Fruit fly (Drosophila melanogaster): ENCODE measurements around the gene CG7299.
A peak's percentile ranks its signal among the peaks of the same experiment; 100 is the strongest.

Gene CG7299

dm6 chr2L:10677715-10678088 lies 6.5 kb downstream of the CG7299 start (continued):
- TF ChIP-seq Hr51 (GFP tag; optimal IDR thresholded peaks at IDR 0.05) (no peak), btn (GFP tag; optimal IDR thresholded peaks at IDR 0.05) (no peak), trem (tag; optimal IDR thresholded peaks at IDR 0.05) (no peak), Aef1 (GFP tag; IDR thresholded peaks at IDR 0.05) (0 out of 3 replicates have a peak, but pooled peaks have one; percentile 0), Dbx (GFP tag; IDR thresholded peaks at IDR 0.05) (no peak), CG15601 (tag; optimal IDR thresholded peaks at IDR 0.05) (no peak), amos (GFP tag; IDR thresholded peaks at IDR 0.05; ENCODE audit: partially characterized antibody) (no peak), Gsc (GFP tag; IDR thresholded peaks at IDR 0.05) (no peak), her (GFP tag; optimal IDR thresholded peaks at IDR 0.05) (no peak), hth (optimal IDR thresholded peaks at IDR 0.05) (no peak), kah (GFP tag; optimal IDR thresholded peaks at IDR 0.05) (no peak), CG31365 (tag; optimal IDR thresholded peaks at IDR 0.05) (no peak), Usf (GFP tag; optimal IDR thresholded peaks at IDR 0.05) (no peak), CG6689 (GFP tag; IDR thresholded peaks at IDR 0.05) (no peak), Ets65A (GFP tag) (no peak), klu (GFP tag; IDR thresholded peaks at IDR 0.05) (no peak), CG5180 (GFP tag; optimal IDR thresholded peaks at IDR 0.05) (peak; percentile 47), sd (tag; optimal IDR thresholded peaks at IDR 0.05) (peak; percentile 92), CG33213 (GFP tag; optimal IDR thresholded peaks at IDR 0.05) (no peak), CG4328 (GFP tag; optimal IDR thresholded peaks at IDR 0.05) (no peak), tin (GFP tag; optimal IDR thresholded peaks at IDR 0.05) (no peak), Trl (optimal IDR thresholded peaks at IDR 0.05) (peak in 1 of 2 experiments; percentile 7), Trl (GFP tag; optimal IDR thresholded peaks at IDR 0.05) (no peak), MBD-R2 (GFP tag; IDR thresholded peaks at IDR 0.05) (no peak), Hey (tag; optimal IDR thresholded peaks at IDR 0.05) (no peak), CG30020 (tag; optimal IDR thresholded peaks at IDR 0.05) (no peak), Elba2 (GFP tag; optimal IDR thresholded peaks at IDR 0.05) (no peak), dan (GFP tag; IDR thresholded peaks at IDR 0.05) (no peak)

DNA sequence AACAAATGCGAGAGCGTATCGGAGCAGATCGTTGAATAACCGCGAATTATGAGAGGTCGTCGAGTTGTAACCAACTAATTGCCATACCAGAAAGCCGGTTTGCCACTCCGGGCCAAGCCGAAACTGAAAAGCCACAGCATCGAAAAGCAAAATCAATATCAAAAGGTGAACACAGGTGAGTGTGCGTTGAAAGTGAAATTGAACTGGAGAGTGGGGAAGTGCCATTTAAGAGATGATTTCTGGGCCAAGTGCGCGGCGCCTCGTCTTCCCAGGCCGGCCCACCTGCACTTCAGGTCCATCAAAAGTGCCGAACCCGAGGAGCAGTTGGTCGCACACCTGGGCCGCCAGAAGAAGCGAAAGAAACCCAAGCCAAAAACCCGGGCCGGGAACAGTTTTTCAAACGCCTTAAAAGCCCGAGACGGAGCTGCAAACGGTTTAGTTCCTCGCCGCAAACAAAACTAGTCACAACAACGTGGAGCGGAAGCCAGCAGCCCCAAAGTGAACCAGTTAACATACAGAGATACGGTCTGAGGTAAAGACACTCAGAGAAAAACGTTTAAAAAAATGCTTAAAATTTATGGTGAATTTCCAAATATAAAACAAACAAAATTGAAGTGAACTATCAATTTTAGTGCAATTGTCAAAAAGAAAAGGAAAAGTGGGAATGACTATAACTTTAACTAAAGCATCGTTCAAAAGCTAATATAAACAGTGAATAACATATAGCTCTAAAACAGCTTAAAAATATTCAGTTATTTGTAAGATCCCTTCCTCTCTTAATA lies 7.1 kb downstream of the CG7299 start, which contains the start of gene CG17104:
TSS of gene CG17104 (plus strand) at position 266 of the 782 bp plus-strand sequence.
- no peak for TF ChIP-seq CG9797 (GFP tag; optimal IDR thresholded peaks at IDR 0.05)
- TF ChIP-seq Hmr (GFP tag; optimal IDR thresholded peaks at IDR 0.05) = peak; percentile 31
- no peak for TF ChIP-seq Sin3A (optimal IDR thresholded peaks at IDR 0.05)
- no peak for TF ChIP-seq CG34422 (GFP tag; IDR thresholded peaks at IDR 0.05)
- TF ChIP-seq dimm (GFP tag; IDR thresholded peaks at IDR 0.05) = no peak
- peak; percentile 56 for TF ChIP-seq CG2678 (tag; optimal IDR thresholded peaks at IDR 0.05)
- peak; percentile 5 for TF ChIP-seq Hsf (GFP tag; optimal IDR thresholded peaks at IDR 0.05)
- peak; percentile 16 for TF ChIP-seq lilli (GFP tag; optimal IDR thresholded peaks at IDR 0.05)
- peak; percentile 5 for TF ChIP-seq CG10267 (tag; optimal IDR thresholded peaks at IDR 0.05)
- TF ChIP-seq pan (optimal IDR thresholded peaks at IDR 0.05) = no peak
- TF ChIP-seq pan (GFP tag; optimal IDR thresholded peaks at IDR 0.05 in 1 of 2, IDR thresholded peaks at IDR 0.05 in 1 of 2) = peak in 1 of 2 experiments; percentile 32
- peak; percentile 65 for TF ChIP-seq CG15269 (tag; optimal IDR thresholded peaks at IDR 0.05)
- TF ChIP-seq Asciz (GFP tag; optimal IDR thresholded peaks at IDR 0.05) = peak; percentile 17
- peak; percentile 48 for TF ChIP-seq unpg (GFP tag; optimal IDR thresholded peaks at IDR 0.05)
- no peak for TF ChIP-seq CG8944 (GFP tag; optimal IDR thresholded peaks at IDR 0.05)
- peak; percentile 17 for TF ChIP-seq Xbp1 (GFP tag; optimal IDR thresholded peaks at IDR 0.05)
- TF ChIP-seq HLH3B (GFP tag; IDR thresholded peaks at IDR 0.05) = 0 out of 2 replicates have a peak, but pooled peaks have one; percentile 28
- no peak for TF ChIP-seq ac (GFP tag; optimal IDR thresholded peaks at IDR 0.05)
- no peak for TF ChIP-seq eve (GFP tag; optimal IDR thresholded peaks at IDR 0.05)
- TF ChIP-seq hb (GFP tag; IDR thresholded peaks at IDR 0.05; ENCODE audit: partially characterized antibody) = no peak
- TF ChIP-seq Sry-δ (GFP tag; optimal IDR thresholded peaks at IDR 0.05) = no peak
- TF ChIP-seq dysf (GFP tag; IDR thresholded peaks at IDR 0.05) = peak; percentile 43; the same call in 1 of the 3 replicates
- peak; percentile 32 for TF ChIP-seq lab (GFP tag; optimal IDR thresholded peaks at IDR 0.05)
- no peak for TF ChIP-seq Deaf1 (tag; optimal IDR thresholded peaks at IDR 0.05)

Measured in whole organism, embryonic.